Fruit fly (Drosophila melanogaster) whole organism, adult: ENCODE measurements around the gene CG31559.

ENCODE experiments used
- CG11617 ChIP-seq: fragments of 200-800 bp; sonication (Bioruptor generic); optimal IDR thresholded peaks from 2 replicates; lab custom pipeline; 2017; ENCODE audit warnings: mild to moderate bottlenecking, missing biosample characterization, missing genetic modification reagents, missing genetic modification characterization
- Clk ChIP-seq: fragments of 200-800 bp; sonication (Bioruptor generic); optimal IDR thresholded peaks from 2 replicates; lab custom pipeline; 2017; ENCODE audit warnings: missing biosample characterization, missing genetic modification characterization
- Mnt ChIP-seq: fragments of 200-800 bp; sonication (Bioruptor generic); optimal IDR thresholded peaks from 2 replicates; lab custom pipeline; 2016; ENCODE audit warnings: missing biosample characterization, mild to moderate bottlenecking, missing genetic modification characterization
- bab1 ChIP-seq: fragments of 200-800 bp; sonication (Bioruptor generic); optimal IDR thresholded peaks from 3 replicates; lab custom pipeline; 2019; ENCODE audit warnings: missing biosample characterization, mild to moderate bottlenecking, missing genetic modification characterization, moderate library complexity
- ovo ChIP-seq: fragments of 200-800 bp; sonication (Bioruptor generic); optimal IDR thresholded peaks from 2 replicates; lab custom pipeline; 2016; ENCODE audit warnings: missing biosample characterization, missing genetic modification characterization
- toe ChIP-seq: fragments of 200-800 bp; sonication (Bioruptor generic); optimal IDR thresholded peaks from 2 replicates; lab custom pipeline; 2016; ENCODE audit warnings: missing biosample characterization, missing genetic modification characterization

dm6 chr3R:6170737-6171136 is 13.7 kb upstream of the CG31559 start:
- TF ChIP-seq ovo (GFP tag; lab: Kevin White, UChicago) (no peak), toe (GFP tag; lab: Kevin White, UChicago) (no peak), CG11617 (GFP tag; lab: Kevin White, UChicago) (no peak), Clk (GFP tag; lab: Kevin White, UChicago) (no peak), Mnt (GFP tag; lab: Kevin White, UChicago) (no peak), bab1 (GFP tag; lab: Kevin White, UChicago) (no peak)
